Worm (Caenorhabditis elegans): ENCODE measurements around the gene sma-4.

- TF ChIP-seq elt-2 (tag; optimal IDR thresholded peaks at IDR 0.05) = no peak
- TF ChIP-seq nhr-76 (tag; optimal IDR thresholded peaks at IDR 0.05) = no peak
- no peak for TF ChIP-seq swsn-7 (tag; optimal IDR thresholded peaks at IDR 0.05)
- no peak for TF ChIP-seq ama-1 (optimal IDR thresholded peaks at IDR 0.05)
- TF ChIP-seq unc-130 (tag; optimal IDR thresholded peaks at IDR 0.05) = no peak
- TF ChIP-seq snu-23 (GFP tag; optimal IDR thresholded peaks at IDR 0.05) = no peak
- TF ChIP-seq aly-2 (tag; optimal IDR thresholded peaks at IDR 0.05) = no peak
Measured at ce11 chrIII:5815932-5816331, at the start of gene sma-4.
